Worm (Caenorhabditis elegans) whole organism, L4/young adult: ENCODE results near the gene T27A10.5.

Experiments used
- W03F9.2 ChIP-seq: fragments of 150-350 bp; optimal IDR thresholded peaks from 2 replicates; lab custom pipeline; 2014; ENCODE audit warnings: missing biosample characterization, missing genetic modification characterization
- him-1 ChIP-seq: sonication (generic microtip); optimal IDR thresholded peaks from 2 replicates; lab custom pipeline; 2016; ENCODE audit warnings: missing genotype, missing genetic modification reagents, missing genetic modification characterization, missing compliant biosample characterization

ce11 chrX:3596303-3596772, 23.0 kb upstream of the T27A10.5 start, which contains the start of gene T27A10.6:
- no peak for TF ChIP-seq W03F9.2 (tag; lab: Kevin White, UChicago)
- TF ChIP-seq him-1 (tag; lab: Kevin White, UChicago) = no peak
